Worm (Caenorhabditis elegans) whole organism, L2 larva: Measurements from ENCODE around the gene cex-2.

Source experiments
- ama-1 ChIP-seq: fragments of 150-350 bp; optimal IDR thresholded peaks from 2 replicates; lab custom pipeline; 2018; ENCODE audit warnings: inconsistent platforms
- ceh-16 ChIP-seq: fragments of 150-350 bp; optimal IDR thresholded peaks from 2 replicates; lab custom pipeline; 2014; ENCODE audit warnings: missing biosample characterization, missing genetic modification characterization
- nhr-77 ChIP-seq: fragments of 150-350 bp; optimal IDR thresholded peaks from 2 replicates; lab custom pipeline; 2014; ENCODE audit warnings: missing biosample characterization, missing genetic modification characterization
- unc-39 ChIP-seq: fragments of 150-350 bp; optimal IDR thresholded peaks from 2 replicates; lab custom pipeline; 2014; ENCODE audit warnings: missing biosample characterization, missing genetic modification characterization
- zag-1 ChIP-seq: fragments of 150-350 bp; optimal IDR thresholded peaks from 2 replicates; lab custom pipeline; 2014; ENCODE audit warnings: missing biosample characterization, missing genetic modification characterization

ce11 chrII:7832054-7832453 lies 3.2 kb downstream of the cex-2 start, which contains the start of gene T09A5.14:
- TF ChIP-seq nhr-77 (tag; lab: Kevin White, UChicago) (no peak), zag-1 (no peak), unc-39 (tag; lab: Kevin White, UChicago) (no peak), ceh-16 (tag; lab: Kevin White, UChicago) (no peak), ama-1 (lab: Kevin White, UChicago) (no peak)
